Worm (Caenorhabditis elegans) whole organism, early embryonic: ENCODE results near the gene cyp-33B1.

Source experiments
- B0310.2 ChIP-seq: sonication (generic microtip); optimal IDR thresholded peaks from 2 replicates; lab custom pipeline; 2016; ENCODE audit warnings: mild to moderate bottlenecking, missing genetic modification characterization, missing compliant biosample characterization
- F13C5.2 ChIP-seq: sonication (generic microtip); optimal IDR thresholded peaks from 2 replicates; lab custom pipeline; 2017; ENCODE audit warnings: mild to moderate bottlenecking, missing genetic modification characterization, inconsistent platforms, missing compliant biosample characterization
- aly-1 ChIP-seq: sonication (generic microtip); optimal IDR thresholded peaks from 2 replicates; lab custom pipeline; 2016; ENCODE audit warnings: missing genetic modification characterization, missing compliant biosample characterization
- ama-1 ChIP-seq: fragments of 150-350 bp; optimal IDR thresholded peaks from 2 replicates; lab custom pipeline; 2014
- ceh-13 ChIP-seq: fragments of 200-800 bp; sonication (Bioruptor generic); optimal IDR thresholded peaks from 2 replicates; lab custom pipeline; 2018; ENCODE audit warnings: mild to moderate bottlenecking, missing genetic modification characterization, missing compliant biosample characterization
- ceh-36 ChIP-seq: sonication (generic microtip); optimal IDR thresholded peaks from 2 replicates; lab custom pipeline; 2016; ENCODE audit warnings: missing genetic modification characterization, inconsistent platforms, missing compliant biosample characterization
- ets-7 ChIP-seq: sonication (generic microtip); optimal IDR thresholded peaks from 2 replicates; lab custom pipeline; 2016; ENCODE audit warnings: missing genotype, missing genetic modification characterization, missing compliant biosample characterization
- flt-1 ChIP-seq: fragments of 200-800 bp; sonication (Bioruptor generic); IDR thresholded peaks from 2 replicates; pipeline ENCODE4 v1.3.6; 2022; ENCODE audit warnings: missing genetic modification characterization, missing compliant biosample characterization
- hmbx-1 ChIP-seq: sonication (generic microtip); optimal IDR thresholded peaks from 2 replicates; lab custom pipeline; 2016; ENCODE audit warnings: mild to moderate bottlenecking, missing genetic modification characterization, missing compliant biosample characterization
- hmg-4 ChIP-seq: fragments of 200-800 bp; sonication (Bioruptor generic); optimal IDR thresholded peaks from 2 replicates; lab custom pipeline; 2018; ENCODE audit warnings: mild to moderate bottlenecking, missing genetic modification characterization, missing compliant biosample characterization
- hnd-1 ChIP-seq: sonication (generic microtip); optimal IDR thresholded peaks from 2 replicates; lab custom pipeline; 2016; ENCODE audit warnings: missing genetic modification characterization, missing compliant biosample characterization
- pes-1 ChIP-seq: fragments of 200-800 bp; sonication (Bioruptor generic); IDR thresholded peaks from 2 replicates; pipeline ENCODE4 v1.3.6; 2022; ENCODE audit warnings: missing genetic modification reagents, missing genetic modification characterization, missing compliant biosample characterization
- scrt-1 ChIP-seq: fragments of 200-800 bp; sonication (Bioruptor generic); IDR thresholded peaks from 2 replicates; pipeline ENCODE4 v1.3.6; 2022; ENCODE audit warnings: missing genetic modification characterization, missing compliant biosample characterization
- sea-1 ChIP-seq: fragments of 200-800 bp; sonication (Bioruptor generic); conservative IDR thresholded peaks from 2 replicates; pipeline ENCODE4 v1.3.6; 2022; ENCODE audit warnings: missing genetic modification characterization, missing compliant biosample characterization
- tbx-11 ChIP-seq: fragments of 200-800 bp; sonication (Bioruptor generic); IDR thresholded peaks from 2 replicates; pipeline ENCODE4 v1.3.6; 2022; ENCODE audit warnings: missing genetic modification characterization, missing compliant biosample characterization
- tbx-37 ChIP-seq: fragments of 200-800 bp; sonication (Bioruptor generic); conservative IDR thresholded peaks from 2 replicates; pipeline ENCODE4 v1.3.6; 2022; ENCODE audit warnings: missing genetic modification reagents, missing genetic modification characterization, missing compliant biosample characterization
- tra-4 ChIP-seq: sonication (generic microtip); optimal IDR thresholded peaks from 2 replicates; lab custom pipeline; 2017; ENCODE audit warnings: missing genetic modification characterization, missing compliant biosample characterization

Gene cyp-33B1

DNA sequence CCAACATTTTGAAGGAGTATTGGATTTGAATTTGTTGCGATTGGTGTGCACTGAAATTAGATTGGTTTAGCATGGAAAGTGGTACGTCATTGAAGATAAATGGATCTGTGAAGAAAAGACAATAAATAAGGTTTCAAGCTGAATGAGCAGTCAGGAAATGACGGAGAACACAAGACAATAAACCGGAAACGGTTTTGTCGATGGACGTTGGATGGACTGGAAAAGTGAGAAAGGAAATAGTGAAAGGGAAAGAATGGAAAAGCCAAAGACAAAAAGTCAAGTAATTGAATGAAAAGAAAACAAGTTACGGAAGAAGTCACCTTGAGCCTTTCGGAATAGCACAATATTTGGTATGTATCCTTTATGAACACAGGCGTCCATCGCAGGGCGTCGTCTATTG is 35.1 kb downstream of the cyp-33B1 start, which contains the start of gene T27E4.7:
T27E4.7 (minus strand) TSS at position 50 of the 400 bp plus-strand sequence.
- TF ChIP-seq sea-1 (GFP tag; lab: Robert Waterston, UW) (no peak), hmg-4 (GFP tag; lab: Kevin White, UChicago) (no peak), flt-1 (GFP tag; lab: Robert Waterston, UW) (no peak), ceh-36 (tag; lab: Kevin White, UChicago) (no peak), aly-1 (tag; lab: Kevin White, UChicago) (no peak), ceh-13 (GFP tag; lab: Kevin White, UChicago) (no peak), B0310.2 (no peak), F13C5.2 (no peak)

DNA sequence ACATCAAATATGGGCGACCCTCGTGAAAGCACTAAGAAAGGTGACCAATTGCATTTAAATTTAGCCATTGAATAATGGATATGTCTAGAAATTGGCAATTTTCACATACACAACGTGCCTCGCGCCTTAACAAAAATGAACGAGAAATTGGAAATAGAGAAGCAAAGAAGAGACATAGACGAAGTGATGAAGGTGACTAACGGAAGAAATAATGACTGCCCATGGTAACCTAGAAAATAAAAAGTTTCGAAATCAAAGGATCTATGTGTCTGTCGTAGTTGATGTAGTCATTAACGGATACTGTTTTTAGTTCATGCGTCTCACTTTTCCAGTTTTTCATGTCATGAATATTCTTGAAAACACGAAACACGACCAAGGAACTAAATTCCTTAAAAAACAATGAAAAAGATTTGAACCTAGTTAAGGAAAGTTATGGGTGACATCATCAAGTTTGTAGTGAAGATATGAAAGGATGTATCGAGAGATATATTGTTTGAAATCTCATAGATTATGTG is 37.0 kb downstream of the cyp-33B1 start:
- TF ChIP-seq flt-1 (GFP tag; lab: Robert Waterston, UW) (no peak), hmbx-1 (tag; lab: Kevin White, UChicago) (no peak), ets-7 (tag; lab: Kevin White, UChicago) (no peak), ama-1 (lab: Kevin White, UChicago) (no peak), tbx-11 (no peak), ceh-36 (tag; lab: Kevin White, UChicago) (no peak), sea-1 (GFP tag; lab: Robert Waterston, UW) (no peak), B0310.2 (no peak)

DNA sequence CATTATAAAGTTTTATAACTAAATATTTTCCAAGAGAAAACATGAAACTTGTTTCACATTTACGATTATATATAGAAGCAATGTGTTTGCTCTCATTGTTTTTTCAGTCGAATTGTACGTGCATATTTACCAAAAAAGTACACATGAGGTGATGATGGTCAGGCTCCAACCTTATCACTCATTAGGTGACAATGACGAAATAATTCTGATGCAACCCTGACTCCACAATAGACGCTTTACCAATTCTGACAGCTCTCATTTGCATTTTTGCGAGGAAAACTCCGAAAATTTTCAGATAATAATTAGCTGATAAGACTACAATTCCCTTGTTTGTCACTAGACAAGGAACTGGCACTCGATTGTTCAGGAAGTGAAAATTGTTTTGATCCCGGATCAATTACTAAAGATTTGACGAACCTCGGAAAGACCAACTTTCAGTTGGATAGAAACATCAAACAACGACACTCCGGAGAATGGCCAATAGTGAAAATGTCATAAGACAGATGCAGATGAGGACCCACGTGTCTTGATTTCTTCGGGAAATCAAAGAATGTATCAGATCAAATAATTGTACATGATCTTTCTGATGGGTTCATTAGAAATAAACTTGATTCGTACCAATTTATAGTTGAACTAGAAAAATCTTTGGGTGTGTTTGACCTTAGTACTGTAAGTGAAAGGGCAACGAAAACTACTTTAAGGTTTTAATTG is 37.8 kb downstream of the cyp-33B1 start:
- TF ChIP-seq tbx-11 (no peak), pes-1 (GFP tag; lab: Robert Waterston, UW) (no peak), F13C5.2 (no peak), ets-7 (tag; lab: Kevin White, UChicago) (no peak), B0310.2 (no peak), sea-1 (GFP tag; lab: Robert Waterston, UW) (no peak), flt-1 (GFP tag; lab: Robert Waterston, UW) (no peak), scrt-1 (GFP tag; lab: Robert Waterston, UW) (no peak), hmbx-1 (tag; lab: Kevin White, UChicago) (no peak), tbx-37 (GFP tag; lab: Robert Waterston, UW) (no peak), hnd-1 (tag; lab: Kevin White, UChicago) (no peak)

DNA sequence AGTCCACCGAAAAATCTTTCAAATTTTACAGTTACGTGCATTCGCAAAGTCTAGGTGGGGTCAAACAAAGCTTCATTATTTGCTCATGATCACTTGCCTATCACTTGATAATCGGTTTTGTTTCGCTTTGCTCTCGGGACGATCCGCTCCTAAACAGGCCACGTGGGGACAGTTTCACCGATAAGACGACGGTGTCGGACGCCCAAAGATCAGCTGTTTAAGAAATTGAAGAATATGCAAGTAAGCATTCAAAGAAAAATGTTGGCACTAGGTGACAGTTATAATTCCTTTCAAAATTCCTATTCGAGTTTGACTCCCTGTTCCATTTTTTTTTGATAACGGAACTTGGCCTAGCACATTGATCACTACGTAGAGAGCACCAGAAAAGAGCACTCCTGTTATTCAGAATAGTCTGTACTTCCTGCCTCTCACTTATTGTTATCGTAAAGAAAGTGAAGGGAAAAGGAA is 38.9 kb downstream of the cyp-33B1 start:
- TF ChIP-seq hnd-1 (tag; lab: Kevin White, UChicago) (no peak), B0310.2 (no peak), flt-1 (GFP tag; lab: Robert Waterston, UW) (no peak), ama-1 (lab: Kevin White, UChicago) (no peak), hmbx-1 (tag; lab: Kevin White, UChicago) (no peak), F13C5.2 (no peak), hmg-4 (GFP tag; lab: Kevin White, UChicago) (no peak)

DNA sequence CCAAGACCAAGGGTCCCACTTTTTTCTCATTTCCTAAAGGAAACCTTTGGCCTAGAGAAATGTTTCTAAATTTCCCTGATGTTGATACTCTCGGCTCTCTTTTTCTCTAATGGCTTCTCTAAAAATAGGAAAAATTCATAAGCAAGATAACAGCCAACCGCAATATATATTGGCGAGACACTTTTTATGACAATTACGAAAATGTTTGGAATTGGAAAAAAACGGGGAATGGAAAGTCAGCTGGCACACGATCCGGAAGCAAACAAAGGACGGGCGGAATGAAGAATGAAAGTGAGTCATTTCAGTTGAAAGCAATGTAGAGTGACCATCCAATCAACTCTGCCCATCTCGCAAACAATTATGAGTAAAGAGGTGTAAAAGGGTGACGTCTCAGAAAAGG is 40.3 kb downstream of the cyp-33B1 start:
- TF ChIP-seq flt-1 (GFP tag; lab: Robert Waterston, UW) (no peak), pes-1 (GFP tag; lab: Robert Waterston, UW) (no peak), tbx-11 (no peak), ets-7 (tag; lab: Kevin White, UChicago) (no peak)

DNA sequence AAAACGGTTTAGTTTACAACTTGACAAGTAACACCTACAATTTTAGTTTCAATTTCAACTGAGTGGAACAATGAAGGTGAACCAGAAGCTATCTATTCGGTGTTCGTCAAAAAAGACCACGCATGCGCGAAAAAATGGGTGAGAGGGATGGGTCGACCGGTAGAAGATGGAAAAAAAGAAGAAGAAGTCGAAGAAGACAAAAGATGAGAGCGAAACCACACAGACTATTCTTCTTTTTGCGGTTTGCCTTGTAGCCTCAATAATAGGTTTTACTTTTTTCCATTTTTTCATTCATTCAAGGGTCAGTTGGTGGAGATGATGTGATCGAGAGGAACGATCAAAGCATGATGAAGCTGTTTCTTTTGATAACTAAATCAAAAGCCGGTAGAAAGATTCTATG is 41.2 kb downstream of the cyp-33B1 start:
- TF ChIP-seq hmg-4 (GFP tag; lab: Kevin White, UChicago) (no peak), scrt-1 (GFP tag; lab: Robert Waterston, UW) (no peak), tbx-37 (GFP tag; lab: Robert Waterston, UW) (no peak), ama-1 (lab: Kevin White, UChicago) (no peak), B0310.2 (no peak), flt-1 (GFP tag; lab: Robert Waterston, UW) (no peak), ceh-13 (GFP tag; lab: Kevin White, UChicago) (no peak), aly-1 (tag; lab: Kevin White, UChicago) (no peak)

DNA sequence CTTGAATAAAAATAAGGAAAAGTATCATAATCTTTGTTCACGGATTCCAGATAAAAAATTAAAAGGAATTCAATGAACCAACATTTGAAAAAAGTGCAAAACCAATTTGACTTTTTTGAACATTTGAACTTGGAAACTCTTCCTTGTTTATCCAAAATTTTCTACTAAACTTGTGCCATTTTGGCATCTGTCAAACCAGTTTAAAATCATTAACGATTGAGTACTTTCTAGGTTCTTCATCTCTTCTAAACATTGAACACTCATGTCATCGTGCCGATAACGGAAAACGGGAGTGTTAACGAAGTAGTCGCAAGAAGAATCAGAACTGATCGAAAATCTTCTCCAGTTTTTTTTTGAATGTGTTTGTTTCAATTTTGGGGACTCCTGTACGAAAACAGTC is 43.1 kb downstream of the cyp-33B1 start:
- TF ChIP-seq hmbx-1 (tag; lab: Kevin White, UChicago) (no peak), aly-1 (tag; lab: Kevin White, UChicago) (no peak), pes-1 (GFP tag; lab: Robert Waterston, UW) (no peak), ceh-13 (GFP tag; lab: Kevin White, UChicago) (no peak), B0310.2 (no peak), hnd-1 (tag; lab: Kevin White, UChicago) (no peak), ceh-36 (tag; lab: Kevin White, UChicago) (no peak), F13C5.2 (no peak), tbx-11 (no peak), scrt-1 (GFP tag; lab: Robert Waterston, UW) (no peak)

DNA sequence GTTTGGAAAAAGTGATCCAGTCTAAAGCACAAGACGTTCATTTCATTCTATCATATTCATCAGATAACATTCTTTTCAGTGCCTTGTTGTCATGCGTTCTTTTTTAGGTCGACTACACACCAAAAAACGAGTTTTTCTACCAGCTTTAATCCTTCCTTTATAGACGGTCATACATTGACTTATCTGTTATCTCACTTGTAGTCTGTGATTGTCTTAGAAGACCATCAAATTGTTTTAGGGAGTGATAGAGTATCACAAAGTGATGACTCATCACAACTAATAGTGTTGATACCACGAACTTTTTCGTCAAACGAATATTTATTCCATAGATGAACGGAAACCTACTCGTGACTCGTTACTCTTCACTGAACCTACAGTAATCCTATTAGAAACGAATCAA is 44.7 kb downstream of the cyp-33B1 start:
- no peak for TF ChIP-seq tbx-37 (GFP tag; lab: Robert Waterston, UW)
- TF ChIP-seq tra-4 = no peak
- no peak for TF ChIP-seq aly-1 (tag; lab: Kevin White, UChicago)
- TF ChIP-seq hnd-1 (tag; lab: Kevin White, UChicago) = no peak
